Worm (Caenorhabditis elegans) whole organism, L1 larva: ENCODE measurements around the gene nhr-43.

Experiments used
- C04F5.9 ChIP-seq: sonication (generic microtip); optimal IDR thresholded peaks from 2 replicates; lab custom pipeline; 2016; ENCODE audit warnings: missing genetic modification characterization, missing compliant biosample characterization
- C34B4.2 ChIP-seq: sonication (generic microtip); optimal IDR thresholded peaks from 2 replicates; lab custom pipeline; 2017; ENCODE audit warnings: mild to moderate bottlenecking, missing genetic modification characterization, missing compliant biosample characterization
- F16B12.6 ChIP-seq: fragments of 150-350 bp; optimal IDR thresholded peaks from 2 replicates; lab custom pipeline; 2014; ENCODE audit warnings: missing biosample characterization, missing genetic modification characterization
- aha-1 ChIP-seq: fragments of 150-350 bp; optimal IDR thresholded peaks from 2 replicates; lab custom pipeline; 2014; ENCODE audit warnings: missing biosample characterization, missing genetic modification characterization
- alr-1 ChIP-seq: fragments of 200-800 bp; sonication (Bioruptor generic); optimal IDR thresholded peaks from 2 replicates; lab custom pipeline; 2018; ENCODE audit warnings: borderline replicate concordance, mild to moderate bottlenecking, missing genetic modification characterization, missing compliant biosample characterization
- blmp-1 ChIP-seq: fragments of 150-350 bp; optimal IDR thresholded peaks from 2 replicates; lab custom pipeline; 2014; ENCODE audit warnings: missing biosample characterization, missing genetic modification characterization
- ces-1 ChIP-seq: fragments of 150-350 bp; optimal IDR thresholded peaks from 2 replicates; lab custom pipeline; 2014; ENCODE audit warnings: missing biosample characterization, missing genetic modification reagents, missing genetic modification characterization
- efl-1 ChIP-seq, 4 experiments: fragments of 150-350 bp; optimal IDR thresholded peaks in 3 of 4; peaks in 1 of 4; 1 replicate in 1 of 4; 2 replicates in 3 of 4; lab custom pipeline; 2014; ENCODE audit warnings: missing biosample characterization in 2 of 4, missing genetic modification characterization in 2 of 4, missing genetic modification reagents in 2 of 4
- egl-27 ChIP-seq, 2 experiments: fragments of 150-350 bp in 1 of 2; sonication (generic microtip); optimal IDR thresholded peaks; 3 replicates each; lab custom pipeline; 2017 to 2018; ENCODE audit warnings: missing biosample characterization in 2 of 2, missing genetic modification characterization in 2 of 2, missing genetic modification reagents in 2 of 2
- elt-2 ChIP-seq: sonication (generic microtip); optimal IDR thresholded peaks from 2 replicates; lab custom pipeline; 2016; ENCODE audit warnings: missing genetic modification characterization, mild to moderate bottlenecking, inconsistent platforms, missing compliant biosample characterization, missing genetic modification reagents
- elt-3 ChIP-seq, 6 experiments: fragments of 150-350 bp in 1 of 6; sonication (generic microtip); optimal IDR thresholded peaks; 2 replicates each; lab custom pipeline; 2017 to 2018; ENCODE audit warnings: missing biosample characterization in 6 of 6, missing genetic modification characterization in 6 of 6, inconsistent platforms in 1 of 6
- fkh-10 ChIP-seq: sonication (generic microtip); optimal IDR thresholded peaks from 2 replicates; lab custom pipeline; 2017; ENCODE audit warnings: missing biosample characterization, missing genetic modification reagents, missing genetic modification characterization
- lin-13 ChIP-seq: fragments of 150-350 bp; optimal IDR thresholded peaks from 2 replicates; lab custom pipeline; 2014; ENCODE audit warnings: missing biosample characterization, missing genetic modification reagents, missing genetic modification characterization
- lin-15B ChIP-seq: fragments of 150-350 bp; sonication (generic microtip); optimal IDR thresholded peaks from 3 replicates; lab custom pipeline; 2014; ENCODE audit warnings: missing biosample characterization, missing genetic modification characterization
- lin-35 ChIP-seq, 2 experiments: fragments of 150-350 bp; optimal IDR thresholded peaks; 2 replicates each; lab custom pipeline; 2014; ENCODE audit warnings: missing biosample characterization in 2 of 2, missing genetic modification characterization in 2 of 2, missing genetic modification reagents in 2 of 2
- lin-39 ChIP-seq: fragments of 150-350 bp; optimal IDR thresholded peaks from 2 replicates; lab custom pipeline; 2014; ENCODE audit warnings: missing biosample characterization, missing genetic modification reagents, missing genetic modification characterization
- lir-3 ChIP-seq: sonication (generic microtip); optimal IDR thresholded peaks from 2 replicates; lab custom pipeline; 2016; ENCODE audit warnings: mild to moderate bottlenecking, missing genetic modification characterization, moderate library complexity, missing compliant biosample characterization; ENCODE audit not compliant: poor library complexity
- nhr-19 ChIP-seq: fragments of 200-800 bp; sonication (Bioruptor generic); conservative IDR thresholded peaks from 2 replicates; pipeline ENCODE4 v1.3.6; 2022; ENCODE audit warnings: missing genetic modification characterization, missing compliant biosample characterization
- nhr-20 ChIP-seq: sonication (generic microtip); optimal IDR thresholded peaks from 2 replicates; lab custom pipeline; 2016; ENCODE audit warnings: mild to moderate bottlenecking, missing genetic modification characterization, missing compliant biosample characterization
- nhr-28 ChIP-seq: fragments of 150-350 bp; optimal IDR thresholded peaks from 2 replicates; lab custom pipeline; 2014; ENCODE audit warnings: missing biosample characterization, missing genetic modification characterization
- nhr-47 ChIP-seq: sonication (generic microtip); optimal IDR thresholded peaks from 2 replicates; lab custom pipeline; 2016; ENCODE audit warnings: mild to moderate bottlenecking, missing genetic modification characterization, moderate library complexity, missing compliant biosample characterization
- nhr-76 ChIP-seq: sonication (generic microtip); optimal IDR thresholded peaks from 2 replicates; lab custom pipeline; 2017; ENCODE audit warnings: missing biosample characterization, missing genetic modification characterization
- nhr-77 ChIP-seq: fragments of 150-350 bp; optimal IDR thresholded peaks from 2 replicates; lab custom pipeline; 2014; ENCODE audit warnings: missing biosample characterization, missing genetic modification characterization
- nhr-85 ChIP-seq: sonication (generic microtip); peaks from one replicate; lab custom pipeline; 2016; ENCODE audit warnings: missing genetic modification characterization, inconsistent platforms, missing compliant biosample characterization
- pag-3 ChIP-seq: sonication (generic microtip); optimal IDR thresholded peaks from 2 replicates; lab custom pipeline; 2017; ENCODE audit warnings: missing genetic modification characterization, mild to moderate bottlenecking, missing compliant biosample characterization, antibody characterized with exemption, borderline replicate concordance; ENCODE audit not compliant: insufficient read depth
- rnt-1 ChIP-seq: sonication (generic microtip); optimal IDR thresholded peaks from 2 replicates; lab custom pipeline; 2016; ENCODE audit warnings: mild to moderate bottlenecking, missing genetic modification characterization, moderate library complexity, missing compliant biosample characterization
- skn-1 ChIP-seq: fragments of 150-350 bp; optimal IDR thresholded peaks from 2 replicates; lab custom pipeline; 2014; ENCODE audit warnings: missing biosample characterization, missing genetic modification characterization
- sox-4 ChIP-seq: sonication (generic microtip); optimal IDR thresholded peaks from 2 replicates; lab custom pipeline; 2016; ENCODE audit warnings: missing genetic modification characterization, missing compliant biosample characterization
- sup-37 ChIP-seq: fragments of 200-800 bp; sonication (Bioruptor generic); optimal IDR thresholded peaks from 2 replicates; lab custom pipeline; 2018; ENCODE audit warnings: mild to moderate bottlenecking, missing genetic modification characterization, missing compliant biosample characterization
- tbx-2 ChIP-seq: sonication (generic microtip); optimal IDR thresholded peaks from 2 replicates; lab custom pipeline; 2016; ENCODE audit warnings: missing genetic modification characterization, missing compliant biosample characterization
- tlp-1 ChIP-seq: fragments of 150-350 bp; optimal IDR thresholded peaks from 2 replicates; lab custom pipeline; 2014; ENCODE audit warnings: missing biosample characterization, missing genetic modification characterization
- unc-30 ChIP-seq: sonication (generic microtip); optimal IDR thresholded peaks from 2 replicates; lab custom pipeline; 2017; ENCODE audit warnings: missing biosample characterization, missing genetic modification characterization
- unc-62 ChIP-seq: fragments of 150-350 bp; optimal IDR thresholded peaks from 2 replicates; lab custom pipeline; 2014; ENCODE audit warnings: missing biosample characterization, missing genetic modification reagents, missing genetic modification characterization
- unc-86 ChIP-seq: sonication (generic microtip); optimal IDR thresholded peaks from 2 replicates; lab custom pipeline; 2016; ENCODE audit warnings: missing genetic modification characterization, missing compliant biosample characterization
- ztf-4 ChIP-seq: fragments of 150-350 bp; optimal IDR thresholded peaks from 2 replicates; lab custom pipeline; 2014; ENCODE audit warnings: missing biosample characterization, missing genetic modification characterization

The nhr-43 gene

DNA sequence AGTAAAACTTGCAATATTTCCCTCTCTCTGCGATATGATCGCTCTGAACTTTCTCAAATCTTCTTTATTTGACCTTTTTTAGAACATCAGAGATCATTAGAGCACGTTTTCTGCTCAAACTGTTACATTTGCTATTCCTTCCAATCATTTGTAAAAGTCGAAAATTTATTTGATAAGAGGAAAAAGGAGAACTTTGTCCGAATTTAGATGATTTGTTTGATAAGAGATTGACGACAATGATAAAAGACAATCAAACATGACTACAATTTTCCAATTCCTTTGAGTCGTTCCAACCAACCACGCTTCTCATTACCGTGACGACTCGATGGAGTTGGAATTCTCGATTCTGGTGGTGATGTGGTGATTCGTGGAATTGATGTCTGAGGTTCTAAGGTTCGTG is 18.5 kb downstream of the nhr-43 start:
- peak; percentile 51 for TF ChIP-seq elt-2
- no peak for TF ChIP-seq lin-39
- TF ChIP-seq, all 84 proteins: peak for 1

DNA sequence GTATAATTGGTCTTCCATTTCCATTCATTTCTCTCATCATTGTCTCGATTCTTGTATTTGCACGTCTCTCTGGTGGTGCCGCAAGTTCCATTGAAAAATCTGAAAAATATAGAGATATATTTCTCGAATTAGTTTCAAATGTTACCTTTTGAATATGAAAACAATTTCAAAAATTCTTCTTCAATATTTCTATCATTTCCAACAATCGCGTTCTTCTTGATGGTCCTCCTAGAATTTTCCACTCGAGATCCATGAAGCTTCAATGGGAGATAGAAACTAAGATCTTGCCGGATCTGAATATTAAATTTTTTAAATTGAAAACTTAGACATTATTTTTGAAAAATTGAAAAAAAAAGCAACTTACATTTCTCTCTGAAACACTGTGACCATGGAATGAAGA is 19.7 kb downstream of the nhr-43 start:
- no peak for TF ChIP-seq rnt-1 (tag; lab: Kevin White, UChicago)
- no peak for TF ChIP-seq tlp-1 (tag; lab: Kevin White, UChicago)
- TF ChIP-seq nhr-20 (tag; lab: Kevin White, UChicago), result no peak
- no peak for TF ChIP-seq ces-1 (GFP tag; lab: Kevin White, UChicago)
- no peak for TF ChIP-seq lin-15B (tag; lab: Kevin White, UChicago)
- TF ChIP-seq unc-86, result no peak
- no peak for TF ChIP-seq nhr-85 (tag; lab: Kevin White, UChicago)
- no peak for TF ChIP-seq nhr-28
- no peak for TF ChIP-seq elt-3 (tag; optimal IDR thresholded peaks at IDR 0.05; lab: Kevin White, UChicago)
- no peak for TF ChIP-seq efl-1 (optimal IDR thresholded peaks at IDR 0.05; lab: Kevin White, UChicago)
- TF ChIP-seq efl-1 (GFP tag; optimal IDR thresholded peaks at IDR 0.05 in 1 of 2; lab: Kevin White, UChicago), result no peak
- TF ChIP-seq sup-37 (GFP tag; lab: Kevin White, UChicago), result no peak
- no peak for TF ChIP-seq lin-13 (GFP tag; lab: Kevin White, UChicago)
- no peak for TF ChIP-seq C04F5.9 (tag; lab: Kevin White, UChicago)
- no peak for TF ChIP-seq blmp-1 (tag; lab: Kevin White, UChicago)
- no peak for TF ChIP-seq nhr-77 (tag; lab: Kevin White, UChicago)
- TF ChIP-seq, all 84 proteins: peak for 0

DNA sequence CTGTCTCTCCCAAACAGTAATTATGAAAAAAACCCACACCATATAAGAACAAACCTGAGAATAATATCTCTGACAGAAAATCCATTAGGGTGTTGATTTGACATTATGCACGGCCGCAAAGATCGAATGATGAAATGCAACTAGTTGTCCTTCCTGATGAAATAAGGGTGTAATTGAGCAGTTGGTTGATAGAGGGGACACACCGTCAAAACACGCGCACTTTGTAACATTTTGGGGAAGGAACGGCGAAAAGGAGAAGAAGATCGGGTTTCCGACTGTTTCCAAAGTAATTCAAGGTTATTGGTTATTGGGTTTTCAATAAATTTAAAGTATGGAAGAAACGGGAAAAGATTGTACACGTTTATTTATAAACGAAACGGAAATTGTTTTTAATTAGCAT is 22.6 kb downstream of the nhr-43 start, which contains the start of gene ZK822.1:
Gene ZK822.1, minus strand, starts transcription at position 121 of the 400 bp plus-strand sequence.
- no peak for TF ChIP-seq unc-62 (GFP tag; lab: Kevin White, UChicago)
- no peak for TF ChIP-seq nhr-19 (GFP tag; lab: Robert Waterston, UW)
- TF ChIP-seq efl-1 (optimal IDR thresholded peaks at IDR 0.05; lab: Kevin White, UChicago), result no peak
- TF ChIP-seq efl-1 (GFP tag; optimal IDR thresholded peaks at IDR 0.05 in 1 of 2; lab: Kevin White, UChicago), result no peak
- no peak for TF ChIP-seq ztf-4 (tag; lab: Kevin White, UChicago)
- TF ChIP-seq nhr-85 (tag; lab: Kevin White, UChicago), result no peak

DNA sequence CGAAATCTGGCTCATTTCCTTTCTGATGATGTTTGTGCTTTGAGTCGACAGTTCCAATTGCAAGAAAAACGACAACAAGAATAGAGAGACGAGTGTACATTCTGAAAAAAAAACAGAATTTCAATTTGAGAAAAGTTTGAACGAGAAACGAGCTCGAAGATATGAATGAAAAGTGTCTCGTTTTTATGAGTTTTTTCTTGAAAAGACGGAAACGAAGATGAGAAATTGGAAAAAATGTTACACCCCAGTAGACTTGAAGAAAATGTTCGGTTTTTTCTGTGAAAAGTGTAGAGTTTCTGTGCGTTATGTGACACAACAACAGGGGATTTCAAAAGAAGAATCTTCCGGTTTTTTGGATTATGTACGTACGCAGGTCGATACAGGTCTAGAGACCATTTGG is 23.7 kb downstream of the nhr-43 start, which contains the start of gene srlf-31:
Gene srlf-31, minus strand, starts transcription at position 101 of the 400 bp plus-strand sequence.
- TF ChIP-seq alr-1, result no peak
- no peak for TF ChIP-seq F16B12.6 (tag; lab: Kevin White, UChicago)

DNA sequence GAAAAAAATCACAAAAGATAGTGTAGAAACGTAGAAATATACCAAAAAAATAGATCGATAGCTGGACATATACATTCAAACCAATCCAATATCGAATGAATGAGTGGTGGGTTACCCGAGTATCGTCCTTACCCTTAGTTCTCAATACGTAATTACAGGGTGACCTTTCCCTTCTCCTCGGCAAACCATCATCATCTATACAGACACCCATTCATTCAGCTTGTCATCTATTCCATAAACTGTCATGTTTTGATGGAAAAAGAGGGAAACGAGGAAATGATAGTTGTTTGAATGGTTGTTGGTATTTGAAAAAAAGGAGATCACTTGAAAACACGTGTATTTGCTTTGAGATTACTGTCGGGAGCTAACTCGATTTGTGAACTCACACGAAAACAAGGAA is 24.7 kb downstream of the nhr-43 start:
- TF ChIP-seq unc-30 (tag; lab: Kevin White, UChicago) (no peak), fkh-10 (GFP tag; lab: Kevin White, UChicago) (no peak), nhr-77 (tag; lab: Kevin White, UChicago) (no peak), nhr-76 (tag; lab: Kevin White, UChicago) (no peak), nhr-47 (tag; lab: Kevin White, UChicago) (no peak), nhr-20 (tag; lab: Kevin White, UChicago) (no peak), skn-1 (tag; lab: Kevin White, UChicago) (no peak), pag-3 (tag; lab: Kevin White, UChicago) (no peak), lin-35 (GFP tag; optimal IDR thresholded peaks at IDR 0.05; lab: Kevin White, UChicago) (no peak), aha-1 (tag; lab: Kevin White, UChicago) (no peak), C34B4.2 (tag; lab: Kevin White, UChicago) (no peak), sox-4 (tag; lab: Kevin White, UChicago) (no peak), tbx-2 (no peak), lir-3 (tag; lab: Kevin White, UChicago) (no peak), egl-27 (tag; optimal IDR thresholded peaks at IDR 0.05; lab: Kevin White, UChicago) (no peak)
